Worm (Caenorhabditis elegans): ENCODE data around the gene npr-31.

Gene npr-31

DNA sequence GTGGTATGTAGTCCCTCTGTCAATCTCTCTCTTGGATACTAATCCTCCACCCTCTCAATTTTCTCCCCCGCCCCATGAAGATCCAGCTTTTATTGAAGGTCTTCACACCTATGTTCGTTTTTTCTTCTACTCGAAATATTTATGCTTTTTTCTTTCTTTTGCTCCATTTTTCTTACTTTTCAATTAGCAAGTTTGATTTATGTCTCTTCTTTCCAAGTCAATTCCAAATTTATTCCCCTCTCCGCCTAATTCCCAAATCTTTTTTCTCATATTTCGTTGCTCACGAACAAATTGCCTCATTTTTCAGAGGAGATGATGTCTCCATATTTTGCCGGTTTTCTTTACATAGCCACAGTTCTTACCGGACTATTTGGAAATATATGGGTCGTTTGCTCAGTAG, at the start of gene npr-31:
npr-31 (plus strand) TSS at position 301 of the 400 bp plus-strand sequence.
- TF ChIP-seq unc-39 (tag; optimal IDR thresholded peaks at IDR 0.05): no peak
- no peak for TF ChIP-seq lsy-2 (tag; optimal IDR thresholded peaks at IDR 0.05)
- TF ChIP-seq flh-1 (GFP tag; optimal IDR thresholded peaks at IDR 0.05): no peak
- TF ChIP-seq ztf-11 (tag; optimal IDR thresholded peaks at IDR 0.05): no peak
- no peak for TF ChIP-seq zip-8 (tag; optimal IDR thresholded peaks at IDR 0.05)
- no peak for TF ChIP-seq ces-1 (GFP tag; optimal IDR thresholded peaks at IDR 0.05)
- no peak for TF ChIP-seq M03D4.4 (tag; optimal IDR thresholded peaks at IDR 0.05)
- TF ChIP-seq blmp-1 (tag; optimal IDR thresholded peaks at IDR 0.05): no peak
- no peak for TF ChIP-seq ceh-39 (tag; optimal IDR thresholded peaks at IDR 0.05)

DNA sequence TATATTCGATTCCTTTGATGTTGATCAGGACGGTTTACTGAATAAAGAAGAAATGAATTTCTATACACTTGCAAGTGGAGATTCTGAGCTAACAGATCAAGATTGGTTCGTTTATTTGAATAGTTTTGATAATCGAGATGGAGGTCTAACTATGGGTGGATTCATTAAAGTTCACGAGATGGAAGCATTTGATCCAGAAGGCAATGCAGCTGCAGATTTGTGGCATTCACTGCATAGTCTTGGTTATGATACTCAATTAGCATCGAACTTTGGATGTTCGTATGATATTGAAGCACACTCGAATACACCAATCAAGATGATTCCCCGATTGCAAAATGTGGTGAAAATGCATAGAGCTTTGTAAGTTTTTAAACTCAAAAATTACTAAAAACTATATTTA, 48.4 kb upstream of the npr-31 start:
- TF ChIP-seq flh-1 (GFP tag; optimal IDR thresholded peaks at IDR 0.05): no peak
- TF ChIP-seq zip-8 (tag; optimal IDR thresholded peaks at IDR 0.05): no peak

DNA sequence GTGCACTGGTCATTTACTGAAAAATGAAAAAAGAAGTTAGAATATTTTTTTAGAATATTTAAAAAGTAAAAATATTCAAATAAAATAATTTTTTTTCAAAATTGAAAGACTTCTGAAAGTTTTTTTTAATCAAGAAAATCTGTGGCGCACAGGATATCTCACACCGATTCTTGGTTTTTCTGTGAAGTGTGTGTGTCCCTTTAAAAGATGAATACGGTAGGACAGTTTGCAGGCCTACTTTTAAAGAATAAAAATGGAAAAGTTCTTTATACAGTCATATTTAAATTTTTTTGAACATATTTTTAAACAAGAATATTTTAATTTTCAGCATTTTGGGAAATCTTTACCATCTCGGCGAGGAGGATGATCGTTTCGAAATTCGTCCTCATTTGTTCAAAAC, 45.8 kb upstream of the npr-31 start, which contains the start of gene mct-5:
mct-5 (minus strand) TSS at position 16 of the 400 bp plus-strand sequence.
- TF ChIP-seq ztf-11 (tag; optimal IDR thresholded peaks at IDR 0.05) (no peak), unc-120 (tag; optimal IDR thresholded peaks at IDR 0.05; ENCODE audit: poor library complexity, severe bottlenecking) (no peak), ceh-83 (GFP tag; optimal IDR thresholded peaks at IDR 0.05) (no peak), lin-13 (tag; optimal IDR thresholded peaks at IDR 0.05) (no peak), ceh-39 (tag; optimal IDR thresholded peaks at IDR 0.05) (no peak), nhr-2 (tag; optimal IDR thresholded peaks at IDR 0.05) (no peak), elt-1 (tag; optimal IDR thresholded peaks at IDR 0.05; ENCODE audit: borderline replicate concordance, insufficient read depth) (no peak), sptf-1 (tag; optimal IDR thresholded peaks at IDR 0.05) (no peak), nhr-237 (tag; optimal IDR thresholded peaks at IDR 0.05) (no peak), mls-2 (tag; optimal IDR thresholded peaks at IDR 0.05) (no peak), hlh-1 (tag; optimal IDR thresholded peaks at IDR 0.05) (no peak), ceh-43 (GFP tag; optimal IDR thresholded peaks at IDR 0.05) (no peak), ces-1 (GFP tag; optimal IDR thresholded peaks at IDR 0.05) (no peak), tbx-8 (GFP tag; optimal IDR thresholded peaks at IDR 0.05) (no peak)

DNA sequence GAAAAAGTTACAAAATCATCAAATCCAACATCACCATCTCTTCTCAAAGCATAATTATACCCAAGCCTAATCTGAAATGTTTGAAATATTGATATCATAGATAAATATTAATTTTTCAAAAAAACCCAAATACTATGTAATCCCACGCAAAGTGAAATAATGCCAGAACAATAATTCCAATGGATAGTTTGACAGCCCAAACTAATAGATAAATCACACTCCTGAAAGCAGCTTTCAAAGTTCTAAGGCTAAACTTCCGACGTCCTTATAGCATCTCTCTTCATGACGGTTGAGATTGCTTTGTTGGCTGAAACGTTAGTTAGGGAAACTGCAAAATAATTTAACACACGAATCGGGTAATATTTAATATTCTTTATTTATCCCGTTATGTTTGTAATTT, 45.2 kb upstream of the npr-31 start:
- no peak for TF ChIP-seq blmp-1 (tag; optimal IDR thresholded peaks at IDR 0.05)
- TF ChIP-seq drap-1 (GFP tag; optimal IDR thresholded peaks at IDR 0.05): no peak
- no peak for TF ChIP-seq ceh-83 (GFP tag; optimal IDR thresholded peaks at IDR 0.05)
- TF ChIP-seq sptf-1 (tag; optimal IDR thresholded peaks at IDR 0.05): no peak
- TF ChIP-seq ceh-43 (GFP tag; optimal IDR thresholded peaks at IDR 0.05): no peak
- TF ChIP-seq nhr-2 (tag; optimal IDR thresholded peaks at IDR 0.05): no peak
- TF ChIP-seq mls-2 (tag; optimal IDR thresholded peaks at IDR 0.05): no peak
- TF ChIP-seq ceh-39 (tag; optimal IDR thresholded peaks at IDR 0.05): no peak
- no peak for TF ChIP-seq snpc-4 (tag; optimal IDR thresholded peaks at IDR 0.05)
- no peak for TF ChIP-seq ces-1 (GFP tag; optimal IDR thresholded peaks at IDR 0.05)
- TF ChIP-seq flh-1 (GFP tag; optimal IDR thresholded peaks at IDR 0.05): no peak
- TF ChIP-seq unc-39 (tag; optimal IDR thresholded peaks at IDR 0.05): no peak
- no peak for TF ChIP-seq mep-1 (tag; optimal IDR thresholded peaks at IDR 0.05)
- no peak for TF ChIP-seq ham-2 (GFP tag; optimal IDR thresholded peaks at IDR 0.05)

DNA sequence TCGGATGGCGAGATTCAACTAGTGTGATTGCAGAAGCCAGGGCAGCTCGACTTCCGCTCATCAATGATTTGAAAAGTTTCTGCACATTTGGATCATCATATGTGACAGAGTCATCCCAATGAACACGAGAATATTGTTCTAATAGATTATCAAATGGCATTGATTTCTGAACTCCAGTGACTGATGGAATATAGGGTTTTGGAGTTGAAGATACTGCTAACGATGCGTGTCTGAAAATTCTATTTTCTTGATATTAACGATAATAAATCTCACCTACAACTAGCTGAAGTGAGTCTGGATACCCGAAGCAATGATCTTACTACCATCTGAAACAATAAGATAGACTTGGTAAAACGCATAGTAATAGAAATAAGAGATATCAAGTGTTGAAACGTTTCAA, 43.6 kb upstream of the npr-31 start, which contains the start of gene mmaa-1:
mmaa-1 (minus strand) TSS at position 328 of the 400 bp plus-strand sequence.
- TF ChIP-seq ceh-39 (tag; optimal IDR thresholded peaks at IDR 0.05) (no peak), zip-8 (tag; optimal IDR thresholded peaks at IDR 0.05) (no peak), mls-2 (tag; optimal IDR thresholded peaks at IDR 0.05) (no peak), unc-62 (GFP tag; optimal IDR thresholded peaks at IDR 0.05) (no peak), bed-3 (GFP tag; optimal IDR thresholded peaks at IDR 0.05) (no peak), elt-3 (tag; optimal IDR thresholded peaks at IDR 0.05) (no peak)

DNA sequence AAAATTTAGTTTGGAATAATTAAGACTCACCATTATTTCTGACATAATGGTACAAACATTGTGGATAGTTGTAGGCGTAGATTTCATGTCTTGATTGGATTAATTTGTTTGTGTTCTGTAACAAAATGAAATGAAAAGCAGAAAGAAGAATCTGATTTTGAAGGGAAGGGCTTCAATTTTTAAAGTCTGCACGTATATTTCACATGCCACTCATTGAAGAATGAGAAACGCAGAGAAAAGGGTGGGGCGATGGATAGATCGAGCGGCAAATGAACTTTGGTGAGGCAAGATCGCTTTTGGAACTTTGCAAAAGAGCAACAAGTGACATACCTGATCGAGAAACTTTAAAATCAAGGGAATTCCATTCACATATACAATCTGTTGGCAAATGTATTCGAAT, 42.1 kb upstream of the npr-31 start:
- TF ChIP-seq lsy-2 (tag; optimal IDR thresholded peaks at IDR 0.05) (no peak), mep-1 (tag; optimal IDR thresholded peaks at IDR 0.05) (no peak), elt-1 (tag; optimal IDR thresholded peaks at IDR 0.05; ENCODE audit: borderline replicate concordance, insufficient read depth) (no peak), lin-32 (GFP tag; optimal IDR thresholded peaks at IDR 0.05) (no peak), ceh-39 (tag; optimal IDR thresholded peaks at IDR 0.05) (no peak), nhr-76 (tag; optimal IDR thresholded peaks at IDR 0.05) (no peak), tbx-8 (GFP tag; optimal IDR thresholded peaks at IDR 0.05) (no peak), mls-2 (tag; optimal IDR thresholded peaks at IDR 0.05) (no peak), ham-2 (GFP tag; optimal IDR thresholded peaks at IDR 0.05) (no peak), hlh-1 (tag; optimal IDR thresholded peaks at IDR 0.05) (no peak), M03D4.4 (tag; optimal IDR thresholded peaks at IDR 0.05) (no peak), lin-13 (tag; optimal IDR thresholded peaks at IDR 0.05) (no peak), drap-1 (GFP tag; optimal IDR thresholded peaks at IDR 0.05) (no peak), snpc-4 (tag; optimal IDR thresholded peaks at IDR 0.05) (no peak), sem-2 (GFP tag; optimal IDR thresholded peaks at IDR 0.05) (no peak), ztf-11 (tag; optimal IDR thresholded peaks at IDR 0.05) (no peak), unc-62 (GFP tag; optimal IDR thresholded peaks at IDR 0.05) (no peak), zip-8 (tag; optimal IDR thresholded peaks at IDR 0.05) (no peak), ceh-43 (GFP tag; optimal IDR thresholded peaks at IDR 0.05) (no peak), ceh-83 (GFP tag; optimal IDR thresholded peaks at IDR 0.05) (no peak)
